Fruit fly (Drosophila melanogaster) whole organism, embryonic: ENCODE results near the gene Edg78E.

ENCODE experiments used
- ATbp ChIP-seq: fragments of 200-800 bp; sonication (Bioruptor generic); optimal IDR thresholded peaks from 2 replicates; lab custom pipeline; 2017; ENCODE audit warnings: missing biosample characterization, mild to moderate bottlenecking, missing genetic modification characterization, missing genetic modification reagents
- Ada2b ChIP-seq: fragments of 200-800 bp; sonication (Bioruptor generic); IDR thresholded peaks from 2 replicates; pipeline ENCODE4 v1.3.6; 2022; ENCODE audit warnings: missing biosample characterization, missing genetic modification characterization
- Atf3 ChIP-seq: fragments of 200-800 bp; sonication (Bioruptor generic); optimal IDR thresholded peaks from 3 replicates; lab custom pipeline; 2016; ENCODE audit warnings: missing biosample characterization, missing genetic modification characterization
- CG10267 ChIP-seq: fragments of 200-800 bp; sonication (Bioruptor generic); optimal IDR thresholded peaks from 2 replicates; lab custom pipeline; 2018; ENCODE audit warnings: missing biosample characterization, mild to moderate bottlenecking, missing genetic modification characterization, moderate library complexity
- CG10462 ChIP-seq: fragments of 200-800 bp; sonication (Bioruptor generic); optimal IDR thresholded peaks from 2 replicates; lab custom pipeline; 2016; ENCODE audit warnings: missing biosample characterization, missing genetic modification characterization
- CG11093 ChIP-seq: fragments of 200-800 bp; sonication (Bioruptor generic); IDR thresholded peaks from 3 replicates; pipeline ENCODE4 v1.3.6; 2022; ENCODE audit warnings: missing biosample characterization, missing genetic modification characterization
- CG14050 ChIP-seq: fragments of 200-800 bp; sonication (Bioruptor generic); IDR thresholded peaks from 3 replicates; pipeline ENCODE4 v1.3.6; 2022; ENCODE audit warnings: missing biosample characterization, missing genetic modification characterization
- CG1529 ChIP-seq: fragments of 200-800 bp; sonication (Bioruptor generic); optimal IDR thresholded peaks from 3 replicates; lab custom pipeline; 2018; ENCODE audit warnings: missing biosample characterization, missing genetic modification characterization
- CG15696 ChIP-seq: fragments of 200-800 bp; sonication (Bioruptor generic); optimal IDR thresholded peaks from 2 replicates; lab custom pipeline; 2019; ENCODE audit warnings: missing biosample characterization, mild to moderate bottlenecking, missing genetic modification characterization, moderate library complexity
- CG18599 ChIP-seq: fragments of 200-800 bp; sonication (Bioruptor generic); optimal IDR thresholded peaks from 3 replicates; lab custom pipeline; 2017; ENCODE audit warnings: missing biosample characterization, missing genetic modification characterization, mild to moderate bottlenecking, moderate library complexity, missing genetic modification reagents
- CG2199 ChIP-seq: fragments of 200-800 bp; sonication (Bioruptor generic); IDR thresholded peaks from 3 replicates; pipeline ENCODE4 v1.3.6; 2022; ENCODE audit warnings: missing biosample characterization, missing genetic modification characterization
- CG3065 ChIP-seq: fragments of 200-800 bp; sonication (Bioruptor generic); optimal IDR thresholded peaks from 2 replicates; lab custom pipeline; 2016; ENCODE audit warnings: missing biosample characterization, missing genetic modification characterization
- CG33213 ChIP-seq: fragments of 200-800 bp; sonication (Bioruptor generic); optimal IDR thresholded peaks from 3 replicates; lab custom pipeline; 2016; ENCODE audit warnings: missing biosample characterization, missing genetic modification characterization
- CG34224 ChIP-seq: fragments of 200-800 bp; sonication (Bioruptor generic); IDR thresholded peaks from 3 replicates; pipeline ENCODE4 v1.3.6; 2022; ENCODE audit warnings: missing biosample characterization, missing genetic modification characterization; ENCODE audit not compliant: partially characterized antibody
- CG4282 ChIP-seq: fragments of 200-800 bp; sonication (Bioruptor generic); optimal IDR thresholded peaks from 2 replicates; lab custom pipeline; 2016; ENCODE audit warnings: missing biosample characterization, missing genetic modification characterization
- CG4617 ChIP-seq: fragments of 200-800 bp; sonication (Bioruptor generic); optimal IDR thresholded peaks from 3 replicates; lab custom pipeline; 2016; ENCODE audit warnings: missing biosample characterization, missing genetic modification characterization, borderline replicate concordance
- CG7357 ChIP-seq: fragments of 200-800 bp; sonication (Bioruptor generic); IDR thresholded peaks from 3 replicates; pipeline ENCODE4 v1.3.6; 2022; ENCODE audit warnings: missing biosample characterization, missing genetic modification characterization
- CG8478 ChIP-seq: fragments of >200 bp; optimal IDR thresholded peaks from 2 replicates; lab custom pipeline; 2018
- CTCF ChIP-seq: fragments of 200-800 bp; sonication (Bioruptor generic); optimal IDR thresholded peaks from 2 replicates; lab custom pipeline; 2017; ENCODE audit warnings: missing biosample characterization, mild to moderate bottlenecking, missing genetic modification characterization, moderate library complexity
- Gug ChIP-seq: fragments of 200-800 bp; sonication (Bioruptor generic); IDR thresholded peaks from 4 replicates; pipeline ENCODE4 v1.3.6; 2022; ENCODE audit warnings: missing biosample characterization, missing genetic modification characterization
- HHEX ChIP-seq: fragments of 200-800 bp; sonication (Bioruptor generic); optimal IDR thresholded peaks from 3 replicates; lab custom pipeline; 2017; ENCODE audit warnings: missing biosample characterization, mild to moderate bottlenecking, missing genetic modification characterization, missing genetic modification reagents
- Hmr ChIP-seq: fragments of 200-800 bp; sonication (Bioruptor generic); optimal IDR thresholded peaks from 3 replicates; lab custom pipeline; 2017; ENCODE audit warnings: mild to moderate bottlenecking, missing biosample characterization, missing genetic modification reagents, missing genetic modification characterization
- Mrtf ChIP-seq: fragments of 200-800 bp; sonication (Bioruptor generic); IDR thresholded peaks from 3 replicates; pipeline ENCODE4 v1.3.6; 2022; ENCODE audit warnings: missing biosample characterization, missing genetic modification characterization
- Neu2 ChIP-seq: fragments of 200-800 bp; sonication (Bioruptor generic); optimal IDR thresholded peaks from 3 replicates; lab custom pipeline; 2016; ENCODE audit warnings: missing biosample characterization, missing genetic modification characterization, borderline replicate concordance
- Rx ChIP-seq: fragments of 200-800 bp; sonication (Bioruptor generic); IDR thresholded peaks from 2 replicates; pipeline ENCODE4 v1.3.6; 2022; ENCODE audit warnings: missing biosample characterization, missing genetic modification characterization
- Sox102F ChIP-seq: fragments of 200-800 bp; sonication (Bioruptor generic); optimal IDR thresholded peaks from 2 replicates; lab custom pipeline; 2018; ENCODE audit warnings: missing biosample characterization, mild to moderate bottlenecking, missing genetic modification characterization, moderate library complexity
- Spps ChIP-seq: fragments of 200-800 bp; sonication (Bioruptor generic); optimal IDR thresholded peaks from 2 replicates; lab custom pipeline; 2018; ENCODE audit warnings: missing biosample characterization, mild to moderate bottlenecking, missing genetic modification characterization
- Taf1 ChIP-seq: fragments of 200-800 bp; sonication (Bioruptor generic); IDR thresholded peaks from 2 replicates; pipeline ENCODE4 v1.3.6; 2022; ENCODE audit warnings: missing biosample characterization, missing genetic modification characterization
- Xbp1 ChIP-seq: fragments of 200-800 bp; sonication (Bioruptor generic); optimal IDR thresholded peaks from 3 replicates; lab custom pipeline; 2016; ENCODE audit warnings: missing biosample characterization, mild to moderate bottlenecking, missing genetic modification characterization
- al ChIP-seq: fragments of 200-800 bp; sonication (Bioruptor generic); IDR thresholded peaks from 2 replicates; pipeline ENCODE4 v1.3.6; 2022; ENCODE audit warnings: missing biosample characterization, missing genetic modification characterization
- ap ChIP-seq: fragments of 200-800 bp; sonication (Bioruptor generic); IDR thresholded peaks from 2 replicates; pipeline ENCODE4 v1.3.6; 2022; ENCODE audit warnings: missing biosample characterization, missing genetic modification characterization
- ara ChIP-seq: fragments of 200-800 bp; sonication (Bioruptor generic); IDR thresholded peaks from 2 replicates; pipeline ENCODE4 v1.3.6; 2022; ENCODE audit warnings: missing biosample characterization, missing genetic modification characterization
- bowl ChIP-seq: fragments of 200-800 bp; sonication (Bioruptor generic); IDR thresholded peaks from 2 replicates; pipeline ENCODE4 v1.3.6; 2022; ENCODE audit warnings: missing biosample characterization, missing genetic modification characterization
- chif ChIP-seq, 2 experiments: fragments of 200-800 bp; sonication (Bioruptor generic); optimal IDR thresholded peaks; 3 replicates each; lab custom pipeline; 2016; ENCODE audit warnings: missing biosample characterization in 2 of 2, missing genetic modification characterization in 2 of 2
- crp ChIP-seq, 2 experiments: fragments of 200-800 bp; sonication (Bioruptor generic); optimal IDR thresholded peaks; 2 replicates in 1 of 2; 3 replicates in 1 of 2; lab custom pipeline; 2017; ENCODE audit warnings: missing biosample characterization in 2 of 2, missing genetic modification characterization in 2 of 2, mild to moderate bottlenecking in 1 of 2, moderate library complexity in 1 of 2
- esg ChIP-seq: fragments of 200-800 bp; sonication (Bioruptor generic); conservative IDR thresholded peaks from 2 replicates; pipeline ENCODE4 v1.3.6; 2022; ENCODE audit warnings: missing biosample characterization, missing genetic modification characterization
- fd102C ChIP-seq: fragments of 200-800 bp; sonication (Bioruptor generic); optimal IDR thresholded peaks from 2 replicates; lab custom pipeline; 2018; ENCODE audit warnings: missing biosample characterization, mild to moderate bottlenecking, missing genetic modification characterization, moderate library complexity
- ftz-f1 ChIP-seq: fragments of 200-800 bp; sonication (Bioruptor generic); optimal IDR thresholded peaks from 2 replicates; lab custom pipeline; 2016; ENCODE audit warnings: missing biosample characterization, missing genetic modification characterization
- h ChIP-seq: fragments of >200 bp; optimal IDR thresholded peaks from 2 replicates; lab custom pipeline; 2017
- jumu ChIP-seq: fragments of 200-800 bp; sonication (Bioruptor generic); optimal IDR thresholded peaks from 3 replicates; lab custom pipeline; 2016; ENCODE audit warnings: missing biosample characterization, missing genetic modification characterization
- knrl ChIP-seq: fragments of 200-800 bp; sonication (Bioruptor generic); IDR thresholded peaks from 3 replicates; pipeline ENCODE4 v1.3.6; 2022; ENCODE audit warnings: missing biosample characterization, missing genetic modification characterization; ENCODE audit not compliant: partially characterized antibody
- nom ChIP-seq: fragments of 200-800 bp; sonication (Bioruptor generic); optimal IDR thresholded peaks from 2 replicates; lab custom pipeline; 2017; ENCODE audit warnings: missing biosample characterization, missing genetic modification characterization, mild to moderate bottlenecking, moderate library complexity, missing genetic modification reagents
- p53 ChIP-seq: fragments of 200-800 bp; sonication (Bioruptor generic); optimal IDR thresholded peaks from 2 replicates; lab custom pipeline; 2016; ENCODE audit warnings: missing biosample characterization, missing genetic modification characterization
- pho ChIP-seq: fragments of 200-800 bp; sonication (Bioruptor generic); optimal IDR thresholded peaks from 2 replicates; lab custom pipeline; 2016; ENCODE audit warnings: missing biosample characterization, missing genetic modification characterization
- sens-2 ChIP-seq: fragments of 200-800 bp; sonication (Bioruptor generic); IDR thresholded peaks from 2 replicates; pipeline ENCODE4 v1.3.6; 2022; ENCODE audit warnings: missing biosample characterization, missing genetic modification characterization
- sr ChIP-seq: fragments of 200-800 bp; sonication (Bioruptor generic); IDR thresholded peaks from 3 replicates; pipeline ENCODE4 v1.3.6; 2022; ENCODE audit warnings: missing biosample characterization, missing genetic modification characterization
- tio ChIP-seq: fragments of 200-800 bp; sonication (Bioruptor generic); optimal IDR thresholded peaks from 2 replicates; lab custom pipeline; 2017; ENCODE audit warnings: missing biosample characterization, missing genetic modification characterization, inconsistent platforms
- trh ChIP-seq: fragments of 200-800 bp; sonication (Bioruptor generic); optimal IDR thresholded peaks from 2 replicates; lab custom pipeline; 2016; ENCODE audit warnings: missing biosample characterization, missing genetic modification characterization
- wek ChIP-seq: fragments of 200-800 bp; sonication (Bioruptor generic); optimal IDR thresholded peaks from 3 replicates; lab custom pipeline; 2018; ENCODE audit warnings: missing biosample characterization, mild to moderate bottlenecking, missing genetic modification characterization, moderate library complexity
- wor ChIP-seq: fragments of 200-800 bp; sonication (Bioruptor generic); IDR thresholded peaks from 2 replicates; pipeline ENCODE4 v1.3.6; 2022; ENCODE audit warnings: missing biosample characterization, missing genetic modification characterization

The Edg78E gene

DNA sequence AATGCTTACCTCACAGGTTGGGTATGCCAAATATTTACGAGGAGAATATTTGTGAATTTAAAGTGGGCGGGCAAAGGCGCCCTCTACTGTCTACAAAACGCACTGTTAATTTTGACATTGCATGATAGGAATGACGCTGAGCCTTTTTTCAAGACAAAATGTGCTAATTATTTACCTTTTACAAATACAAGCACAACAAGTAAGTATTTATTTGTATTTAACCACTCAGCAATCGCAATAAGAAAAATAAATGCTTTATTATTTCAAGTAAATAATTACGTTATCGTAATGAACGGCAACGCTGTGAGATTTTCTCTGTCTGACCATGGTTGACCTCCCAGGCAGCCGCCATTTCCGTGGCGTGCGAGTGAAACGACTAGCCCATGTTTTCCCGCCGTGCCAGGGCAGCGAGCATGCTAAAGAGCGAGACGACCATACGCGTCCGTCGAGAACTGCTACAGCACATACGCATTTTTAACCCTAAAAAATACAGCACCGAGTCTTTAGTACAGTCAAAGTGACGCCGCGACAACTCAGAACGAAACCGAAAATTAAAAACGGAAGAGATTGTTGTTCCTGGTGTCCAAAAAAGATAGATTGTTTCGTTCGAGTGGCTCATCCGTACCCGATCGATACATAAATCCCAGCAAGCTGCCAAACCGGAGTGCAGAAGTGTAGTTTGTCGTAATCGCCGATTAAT is 11.8 kb downstream of the Edg78E start, which contains the start of the genes CG12974 and pzg (continued):
- TF ChIP-seq wek (peak; percentile 19), CG34224 (GFP tag; lab: Robert Waterston, UW) (peak; percentile 69; the same call in 1 of the 3 replicates), ATbp (GFP tag; lab: Kevin White, UChicago) (peak; percentile 55), Mrtf (peak; percentile 81), HHEX (GFP tag; lab: Kevin White, UChicago) (peak; percentile 44), Taf1 (GFP tag; lab: Robert Waterston, UW) (0 out of 2 replicates have a peak, but pooled peaks have one; percentile 14), CG15696 (tag; lab: Kevin White, UChicago) (peak; percentile 94), crp (GFP tag; optimal IDR thresholded peaks at IDR 0.05; lab: Kevin White, UChicago) (peak in 1 of 2 experiments; percentile 64), Atf3 (peak; percentile 55), CG4617 (peak; percentile 62), ftz-f1 (GFP tag; lab: Kevin White, UChicago) (peak; percentile 76), CG14050 (peak; percentile 56), Spps (tag; lab: Kevin White, UChicago) (peak; percentile 14), Hmr (peak; percentile 83), Sox102F (peak; percentile 90), CG33213 (GFP tag; lab: Kevin White, UChicago) (peak; percentile 66), CG11093 (GFP tag; lab: Robert Waterston, UW) (peak; percentile 71; the same call in 2 of the 3 replicates), Gug (GFP tag; lab: Robert Waterston, UW) (no peak), CG18599 (GFP tag; lab: Kevin White, UChicago) (peak; percentile 69), pho (GFP tag; lab: Kevin White, UChicago) (peak; percentile 89), Xbp1 (GFP tag; lab: Kevin White, UChicago) (peak; percentile 91), CTCF (GFP tag; lab: Kevin White, UChicago) (peak; percentile 95), CG8478 (lab: Kevin White, UChicago) (peak; percentile 94), CG7357 (GFP tag; lab: Robert Waterston, UW) (peak; percentile 72; the same call in 2 of the 3 replicates), CG3065 (peak; percentile 35), nom (GFP tag; lab: Kevin White, UChicago) (peak; percentile 51), tio (GFP tag; lab: Kevin White, UChicago) (no peak), sens-2 (GFP tag; lab: Robert Waterston, UW) (peak; percentile 30; the same call in 1 of the 2 replicates), bowl (no peak), CG1529 (peak; percentile 46), esg (GFP tag; lab: Robert Waterston, UW) (peak; percentile 85), Neu2 (peak; percentile 25), CG10462 (GFP tag; lab: Kevin White, UChicago) (no peak), chif (GFP tag; optimal IDR thresholded peaks at IDR 0.05; lab: Kevin White, UChicago) (peak; percentile 71 to 84), ap (GFP tag; lab: Robert Waterston, UW) (peak; percentile 42; the same call in 1 of the 2 replicates), wor (GFP tag; lab: Robert Waterston, UW) (peak; percentile 92), CG10267 (tag; lab: Kevin White, UChicago) (peak; percentile 76), p53 (GFP tag; lab: Kevin White, UChicago) (no peak), CG2199 (GFP tag; lab: Robert Waterston, UW) (0 out of 3 replicates have a peak, but pooled peaks have one; percentile 38), knrl (peak; percentile 95), jumu (GFP tag; lab: Kevin White, UChicago) (peak; percentile 68), h (no peak), Ada2b (GFP tag; lab: Robert Waterston, UW) (peak; percentile 78), fd102C (no peak), trh (peak; percentile 41), sr (GFP tag; lab: Robert Waterston, UW) (peak; percentile 34; the same call in 1 of the 3 replicates), CG4282 (GFP tag; lab: Kevin White, UChicago) (peak; percentile 68), Rx (GFP tag; lab: Robert Waterston, UW) (peak; percentile 67), ara (GFP tag; lab: Robert Waterston, UW) (peak; percentile 82), al (GFP tag; lab: Robert Waterston, UW) (peak; percentile 80)
